Worm (Caenorhabditis elegans): ENCODE data around the gene nlp-66.

DNA sequence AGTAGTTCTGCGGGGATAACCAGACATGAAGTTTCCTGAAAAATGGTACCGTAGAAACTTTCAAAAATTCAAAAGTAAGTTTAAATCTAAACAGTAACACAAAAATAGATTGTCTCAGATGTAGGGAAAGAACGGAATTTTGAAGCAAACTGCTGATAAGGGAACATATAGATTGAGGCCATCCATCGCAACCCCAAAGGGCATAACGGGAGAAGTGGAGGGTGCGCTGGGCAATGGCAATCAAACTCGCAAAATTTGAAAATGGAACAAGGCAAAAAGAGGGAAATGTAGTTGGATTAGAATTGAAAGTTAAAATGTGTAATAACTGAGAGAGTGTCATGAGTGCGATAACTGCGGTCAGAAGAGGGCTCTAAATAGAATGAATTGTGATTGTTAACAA is 13.4 kb downstream of the nlp-66 start:
- TF ChIP-seq mdl-1 (tag; optimal IDR thresholded peaks at IDR 0.05) (no peak), ztf-11 (tag; optimal IDR thresholded peaks at IDR 0.05) (no peak), nhr-11 (tag; optimal IDR thresholded peaks at IDR 0.05) (no peak), ces-1 (GFP tag; optimal IDR thresholded peaks at IDR 0.05) (no peak), jun-1 (tag; optimal IDR thresholded peaks at IDR 0.05) (no peak), R02D3.7 (tag; optimal IDR thresholded peaks at IDR 0.05) (no peak), mes-2 (tag; optimal IDR thresholded peaks at IDR 0.05; ENCODE audit: poor library complexity, severe bottlenecking) (no peak), ceh-82 (tag; optimal IDR thresholded peaks at IDR 0.05) (no peak), D1046.2 (GFP tag; IDR thresholded peaks at IDR 0.05) (no peak), ceh-28 (tag; optimal IDR thresholded peaks at IDR 0.05) (no peak), pqm-1 (tag; optimal IDR thresholded peaks at IDR 0.05) (peak; percentile 4), nhr-28 (tag; optimal IDR thresholded peaks at IDR 0.05) (no peak)
